Fruit fly (Drosophila melanogaster): Measurements from ENCODE around the gene RhoL.
A peak's percentile ranks its signal among the peaks of the same experiment; 100 is the strongest.

The RhoL gene

dm6 chr3R:9515860-9516344 is 13.5 kb upstream of the RhoL start, which contains the start of the genes mRpL47, CG8176 and Kdm3 (continued):
- TF ChIP-seq CG13424 (tag; optimal IDR thresholded peaks at IDR 0.05) (peak; percentile 49), exex (tag; optimal IDR thresholded peaks at IDR 0.05) (peak; percentile 56), scrt (GFP tag; optimal IDR thresholded peaks at IDR 0.05) (peak; percentile 42), H2.0 (GFP tag; IDR thresholded peaks at IDR 0.05) (no peak), Bdp1 (GFP tag; optimal IDR thresholded peaks at IDR 0.05) (peak; percentile 58), Camta (GFP tag; optimal IDR thresholded peaks at IDR 0.05) (peak; percentile 23), cg (GFP tag; optimal IDR thresholded peaks at IDR 0.05) (peak; percentile 96), Hand (GFP tag; optimal IDR thresholded peaks at IDR 0.05) (no peak), tin (GFP tag; optimal IDR thresholded peaks at IDR 0.05) (peak; percentile 68), CG14667 (GFP tag; IDR thresholded peaks at IDR 0.05) (no peak), CG2678 (tag; optimal IDR thresholded peaks at IDR 0.05) (peak; percentile 43), CG18011 (GFP tag; optimal IDR thresholded peaks at IDR 0.05) (peak; percentile 21), CG10267 (tag; optimal IDR thresholded peaks at IDR 0.05) (peak; percentile 70), D19B (GFP tag; optimal IDR thresholded peaks at IDR 0.05) (no peak), CG13624 (GFP tag; optimal IDR thresholded peaks at IDR 0.05) (peak; percentile 77), emc (GFP tag; optimal IDR thresholded peaks at IDR 0.05) (peak; percentile 43), dpn (GFP tag; optimal IDR thresholded peaks at IDR 0.05) (peak; percentile 78), danr (GFP tag; IDR thresholded peaks at IDR 0.05) (no peak), btn (GFP tag; optimal IDR thresholded peaks at IDR 0.05) (no peak), wdn (GFP tag; IDR thresholded peaks at IDR 0.05) (no peak), Dref (GFP tag; IDR thresholded peaks at IDR 0.05) (no peak), NC2α (GFP tag; optimal IDR thresholded peaks at IDR 0.05) (peak; percentile 32), CG6175 (GFP tag; IDR thresholded peaks at IDR 0.05) (no peak), ham (GFP tag; IDR thresholded peaks at IDR 0.05) (no peak), Sin3A (optimal IDR thresholded peaks at IDR 0.05) (peak; percentile 96), dimm (GFP tag; IDR thresholded peaks at IDR 0.05) (no peak), disco-r (GFP tag; optimal IDR thresholded peaks at IDR 0.05) (peak; percentile 15), Ets97D (GFP tag; optimal IDR thresholded peaks at IDR 0.05) (peak; percentile 94), HLH54F (GFP tag; optimal IDR thresholded peaks at IDR 0.05) (peak; percentile 83), CG14014 (GFP tag; IDR thresholded peaks at IDR 0.05) (no peak), CG3726 (GFP tag; IDR thresholded peaks at IDR 0.05) (no peak), CG12155 (GFP tag; optimal IDR thresholded peaks at IDR 0.05) (peak; percentile 70), Nf-YC (tag; optimal IDR thresholded peaks at IDR 0.05) (peak; percentile 61), mld (GFP tag; IDR thresholded peaks at IDR 0.05; ENCODE audit: partially characterized antibody) (no peak), ems (GFP tag; optimal IDR thresholded peaks at IDR 0.05) (peak; percentile 35), slou (GFP tag; optimal IDR thresholded peaks at IDR 0.05) (peak; percentile 79), cad (GFP tag; optimal IDR thresholded peaks at IDR 0.05) (no peak), CG8478 (optimal IDR thresholded peaks at IDR 0.05) (peak; percentile 54), kah (GFP tag; optimal IDR thresholded peaks at IDR 0.05) (no peak), dmrt99B (tag; optimal IDR thresholded peaks at IDR 0.05) (no peak), CG10654 (GFP tag; optimal IDR thresholded peaks at IDR 0.05) (peak; percentile 52), Asciz (GFP tag; optimal IDR thresholded peaks at IDR 0.05) (no peak), CG1603 (tag; optimal IDR thresholded peaks at IDR 0.05) (peak; percentile 94), CG7963 (GFP tag; IDR thresholded peaks at IDR 0.05; ENCODE audit: partially characterized antibody) (no peak), Rfx (GFP tag; IDR thresholded peaks at IDR 0.05) (no peak), CG8765 (GFP tag; IDR thresholded peaks at IDR 0.05) (no peak), CG10147 (GFP tag; optimal IDR thresholded peaks at IDR 0.05) (peak; percentile 47), CG32767 (GFP tag; IDR thresholded peaks at IDR 0.05) (no peak), dm (GFP tag; optimal IDR thresholded peaks at IDR 0.05) (peak; percentile 89), Mes4 (GFP tag; optimal IDR thresholded peaks at IDR 0.05) (no peak), unpg (GFP tag; optimal IDR thresholded peaks at IDR 0.05) (peak; percentile 25), CG4617 (GFP tag; optimal IDR thresholded peaks at IDR 0.05; ENCODE audit: borderline replicate concordance) (peak; percentile 97)
